Fruit fly (Drosophila melanogaster): ENCODE data around the gene eRF3.

eRF3 gene

dm6 chr2L:12465164-12466011, 31.1 kb downstream of the eRF3 start (continued):
- TF ChIP-seq hkb (optimal IDR thresholded peaks at IDR 0.05) (no peak), hkb (GFP tag; IDR thresholded peaks at IDR 0.05) (no peak), Aef1 (GFP tag; IDR thresholded peaks at IDR 0.05) (no peak), pnt (GFP tag; optimal IDR thresholded peaks at IDR 0.05) (no peak), Hsf (GFP tag; optimal IDR thresholded peaks at IDR 0.05) (no peak), Dll (GFP tag; IDR thresholded peaks at IDR 0.05; ENCODE audit: partially characterized antibody) (no peak), CG8281 (tag; optimal IDR thresholded peaks at IDR 0.05) (peak; percentile 53), CG2199 (GFP tag; IDR thresholded peaks at IDR 0.05) (no peak), seq (GFP tag; IDR thresholded peaks at IDR 0.05) (0 out of 2 replicates have a peak, but pooled peaks have one; percentile 22), Dbx (GFP tag; IDR thresholded peaks at IDR 0.05) (no peak), CG17829 (tag; optimal IDR thresholded peaks at IDR 0.05) (no peak), kay (GFP tag; optimal IDR thresholded peaks at IDR 0.05) (no peak), CrebB (tag; optimal IDR thresholded peaks at IDR 0.05) (peak; percentile 2), fd3F (GFP tag; optimal IDR thresholded peaks at IDR 0.05) (no peak), klu (GFP tag; IDR thresholded peaks at IDR 0.05) (no peak), gt (GFP tag; IDR thresholded peaks at IDR 0.05) (no peak), en (GFP tag; optimal IDR thresholded peaks at IDR 0.05) (no peak), CG32772 (GFP tag; IDR thresholded peaks at IDR 0.05) (no peak), psq (GFP tag; optimal IDR thresholded peaks at IDR 0.05) (no peak), nom (GFP tag; optimal IDR thresholded peaks at IDR 0.05) (no peak), eyg (GFP tag; optimal IDR thresholded peaks at IDR 0.05) (no peak), tap (tag; optimal IDR thresholded peaks at IDR 0.05) (no peak), CG17328 (GFP tag; IDR thresholded peaks at IDR 0.05) (no peak), shn (GFP tag; optimal IDR thresholded peaks at IDR 0.05) (no peak), ro (GFP tag; IDR thresholded peaks at IDR 0.05) (no peak), mirr (GFP tag; optimal IDR thresholded peaks at IDR 0.05) (no peak), CG10654 (GFP tag; optimal IDR thresholded peaks at IDR 0.05) (no peak), Usf (GFP tag; optimal IDR thresholded peaks at IDR 0.05) (no peak), CG31441 (GFP tag; IDR thresholded peaks at IDR 0.05) (peak; percentile 44; the same call in 1 of the 2 replicates), CG9215 (GFP tag; IDR thresholded peaks at IDR 0.05) (no peak), TFAM (GFP tag; optimal IDR thresholded peaks at IDR 0.05) (no peak), slp2 (GFP tag; optimal IDR thresholded peaks at IDR 0.05) (no peak), Scr (GFP tag; IDR thresholded peaks at IDR 0.05; ENCODE audit: partially characterized antibody) (no peak), gsb (GFP tag; IDR thresholded peaks at IDR 0.05) (no peak), odd (GFP tag; optimal IDR thresholded peaks at IDR 0.05) (peak; percentile 37), CG14050 (GFP tag; IDR thresholded peaks at IDR 0.05) (no peak), unpg (GFP tag; optimal IDR thresholded peaks at IDR 0.05) (peak; percentile 32), CG4282 (GFP tag; optimal IDR thresholded peaks at IDR 0.05) (no peak), pho (GFP tag; optimal IDR thresholded peaks at IDR 0.05) (no peak), CG30403 (GFP tag; optimal IDR thresholded peaks at IDR 0.05) (no peak), knrl (GFP tag; IDR thresholded peaks at IDR 0.05; ENCODE audit: partially characterized antibody) (no peak), jing (GFP tag; optimal IDR thresholded peaks at IDR 0.05) (no peak), ranshi (GFP tag; IDR thresholded peaks at IDR 0.05) (no peak), croc (GFP tag; conservative IDR thresholded peaks at IDR 0.05) (no peak), CG9437 (GFP tag; optimal IDR thresholded peaks at IDR 0.05) (no peak), B-H1 (GFP tag; IDR thresholded peaks at IDR 0.05) (no peak; the same call in 2 of the 3 replicates), CG1233 (GFP tag; optimal IDR thresholded peaks at IDR 0.05) (peak; percentile 10), CG15011 (GFP tag; optimal IDR thresholded peaks at IDR 0.05) (no peak), gsb-n (tag; optimal IDR thresholded peaks at IDR 0.05) (peak; percentile 53), dpn (GFP tag; optimal IDR thresholded peaks at IDR 0.05) (no peak), CG12659 (GFP tag; optimal IDR thresholded peaks at IDR 0.05) (peak; percentile 1)

Data from whole organism, embryonic.